Worm (Caenorhabditis elegans) whole organism, L1 larva: ENCODE measurements around the gene Y70C5A.4.

Experiments used
- C16A3.4 ChIP-seq: fragments of 150-350 bp; optimal IDR thresholded peaks from 2 replicates; lab custom pipeline; 2014; ENCODE audit warnings: missing biosample characterization, missing genetic modification characterization
- Y116A8C.19 ChIP-seq: sonication (generic microtip); optimal IDR thresholded peaks from 2 replicates; lab custom pipeline; 2016; ENCODE audit warnings: missing compliant biosample characterization, missing genetic modification characterization, borderline replicate concordance
- ama-1 ChIP-seq: fragments of 150-350 bp; optimal IDR thresholded peaks from 2 replicates; lab custom pipeline; 2014
- dpl-1 ChIP-seq, 3 experiments: fragments of 150-350 bp in 2 of 3; sonication (generic microtip) in 1 of 3; optimal IDR thresholded peaks; 2 replicates each; lab custom pipeline; 2014 to 2017; ENCODE audit warnings: missing biosample characterization in 3 of 3, missing genetic modification characterization in 3 of 3, missing genetic modification reagents in 3 of 3
- fkh-10 ChIP-seq: sonication (generic microtip); optimal IDR thresholded peaks from 2 replicates; lab custom pipeline; 2017; ENCODE audit warnings: missing biosample characterization, missing genetic modification reagents, missing genetic modification characterization
- lin-39 ChIP-seq: fragments of 150-350 bp; optimal IDR thresholded peaks from 2 replicates; lab custom pipeline; 2014; ENCODE audit warnings: missing biosample characterization, missing genetic modification reagents, missing genetic modification characterization
- lsy-2 ChIP-seq, 2 experiments: fragments of 150-350 bp; optimal IDR thresholded peaks; 2 replicates each; lab custom pipeline; 2014; ENCODE audit warnings: missing biosample characterization in 2 of 2, missing genetic modification characterization in 2 of 2
- mdl-1 ChIP-seq, 2 experiments: fragments of 150-350 bp; optimal IDR thresholded peaks; 2 replicates each; lab custom pipeline; 2014 to 2017; ENCODE audit warnings: missing biosample characterization in 2 of 2, missing genetic modification characterization in 2 of 2, inconsistent platforms in 1 of 2
- nhr-11 ChIP-seq: fragments of 150-350 bp; optimal IDR thresholded peaks from 2 replicates; lab custom pipeline; 2014; ENCODE audit warnings: missing biosample characterization, missing genetic modification characterization
- nhr-237 ChIP-seq: fragments of 150-350 bp; optimal IDR thresholded peaks from 2 replicates; lab custom pipeline; 2014; ENCODE audit warnings: missing biosample characterization, missing genetic modification characterization
- nhr-76 ChIP-seq: sonication (generic microtip); optimal IDR thresholded peaks from 2 replicates; lab custom pipeline; 2017; ENCODE audit warnings: missing biosample characterization, missing genetic modification characterization
- zag-1 ChIP-seq: fragments of 150-350 bp; optimal IDR thresholded peaks from 2 replicates; lab custom pipeline; 2014; ENCODE audit warnings: missing biosample characterization, missing genetic modification characterization
- zip-4 ChIP-seq: fragments of 200-800 bp; sonication (Bioruptor generic); optimal IDR thresholded peaks from 2 replicates; lab custom pipeline; 2018; ENCODE audit warnings: mild to moderate bottlenecking, missing genetic modification characterization, moderate library complexity, missing compliant biosample characterization

DNA sequence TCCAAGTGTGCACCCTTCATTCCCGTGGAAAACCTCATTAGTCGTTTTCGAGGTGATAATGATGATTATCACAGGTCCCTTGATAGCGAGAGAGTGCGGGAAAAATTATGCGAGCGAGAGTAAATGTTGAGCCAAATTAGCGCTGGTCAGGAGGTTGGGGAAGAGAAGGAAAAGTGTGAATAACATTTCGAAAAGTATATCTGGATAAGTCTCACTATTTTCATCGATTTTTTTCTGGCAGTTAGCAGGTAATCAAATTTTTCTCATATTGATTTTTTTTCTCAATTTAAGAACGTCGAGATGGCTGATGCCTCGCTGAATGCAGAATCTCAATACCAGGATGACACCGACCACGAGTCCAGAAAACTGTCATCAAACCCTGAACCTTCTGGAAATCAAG is 11.4 kb downstream of the Y70C5A.4 start, which contains the start of gene W06G6.2:
- TF ChIP-seq zag-1 (no peak), dpl-1 (GFP tag; optimal IDR thresholded peaks at IDR 0.05; lab: Kevin White, UChicago) (no peak), mdl-1 (tag; optimal IDR thresholded peaks at IDR 0.05; lab: Kevin White, UChicago) (no peak), lin-39 (tag; lab: Kevin White, UChicago) (no peak), zip-4 (GFP tag; lab: Kevin White, UChicago) (no peak), C16A3.4 (tag; lab: Kevin White, UChicago) (no peak), fkh-10 (no peak), Y116A8C.19 (tag; lab: Kevin White, UChicago) (no peak), ama-1 (no peak), lsy-2 (tag; optimal IDR thresholded peaks at IDR 0.05; lab: Kevin White, UChicago) (no peak), nhr-11 (tag; lab: Kevin White, UChicago) (no peak), nhr-76 (tag; lab: Kevin White, UChicago) (no peak), nhr-237 (no peak)
